Fruit fly (Drosophila melanogaster): Measurements from ENCODE around the gene Polr2A.
A peak's percentile ranks its signal among the peaks of the same experiment; 100 is the strongest.

The Polr2A gene

dm6 chrX:11580200-11580840 lies 10.2 kb upstream of the Polr2A start, which contains the start of gene nod (continued):
- TF ChIP-seq CG18262 (tag; optimal IDR thresholded peaks at IDR 0.05) (peak; percentile 55), tio (GFP tag; optimal IDR thresholded peaks at IDR 0.05) (no peak), CG18476 (GFP tag; optimal IDR thresholded peaks at IDR 0.05) (peak; percentile 43), crol (GFP tag; IDR thresholded peaks at IDR 0.05) (no peak), unc-4 (GFP tag; IDR thresholded peaks at IDR 0.05; ENCODE audit: partially characterized antibody) (peak; percentile 77), CG8281 (tag; optimal IDR thresholded peaks at IDR 0.05) (no peak), CG3995 (GFP tag; optimal IDR thresholded peaks at IDR 0.05) (no peak), ara (GFP tag; IDR thresholded peaks at IDR 0.05) (peak; percentile 50; the same call in 1 of the 2 replicates), Bteb2 (GFP tag; optimal IDR thresholded peaks at IDR 0.05) (peak; percentile 33), CG1832 (GFP tag; optimal IDR thresholded peaks at IDR 0.05) (peak; percentile 57), CG8924 (tag; optimal IDR thresholded peaks at IDR 0.05) (no peak), ftz-f1 (GFP tag; optimal IDR thresholded peaks at IDR 0.05) (peak; percentile 87), lab (GFP tag; optimal IDR thresholded peaks at IDR 0.05) (peak; percentile 75), Tbp (GFP tag; optimal IDR thresholded peaks at IDR 0.05) (no peak), Ssrp (tag; optimal IDR thresholded peaks at IDR 0.05) (peak; percentile 43), trem (tag; optimal IDR thresholded peaks at IDR 0.05) (peak; percentile 90), H15 (GFP tag; IDR thresholded peaks at IDR 0.05) (no peak), CkIIα-i1 (GFP tag; IDR thresholded peaks at IDR 0.05) (no peak), CG6689 (GFP tag; IDR thresholded peaks at IDR 0.05) (peak; percentile 47; the same call in 1 of the 2 replicates), dpn (GFP tag; optimal IDR thresholded peaks at IDR 0.05) (peak; percentile 62 to 75), NK7.1 (GFP tag; optimal IDR thresholded peaks at IDR 0.05) (peak; percentile 12), sr (GFP tag; IDR thresholded peaks at IDR 0.05) (no peak), CG18599 (GFP tag; optimal IDR thresholded peaks at IDR 0.05) (peak; percentile 70), CG6791 (GFP tag; IDR thresholded peaks at IDR 0.05; ENCODE audit: partially characterized antibody) (peak; percentile 55; the same call in 1 of the 3 replicates), ap (GFP tag; IDR thresholded peaks at IDR 0.05) (peak; percentile 48), luna (GFP tag; optimal IDR thresholded peaks at IDR 0.05) (peak; percentile 36), CG34422 (GFP tag; IDR thresholded peaks at IDR 0.05) (no peak), Oaz (GFP tag; IDR thresholded peaks at IDR 0.05) (no peak; the same call in 1 of the 2 replicates), ind (GFP tag; optimal IDR thresholded peaks at IDR 0.05) (peak; percentile 54), Hand (GFP tag; optimal IDR thresholded peaks at IDR 0.05) (no peak), CG10366 (GFP tag; IDR thresholded peaks at IDR 0.05) (peak; percentile 15; the same call in 1 of the 2 replicates), CG3407 (GFP tag; optimal IDR thresholded peaks at IDR 0.05) (peak; percentile 36), repo (GFP tag; optimal IDR thresholded peaks at IDR 0.05) (peak; percentile 36), CG8478 (optimal IDR thresholded peaks at IDR 0.05) (no peak), CG2889 (GFP tag; IDR thresholded peaks at IDR 0.05) (peak; percentile 57; the same call in 2 of the 3 replicates), cas (GFP tag; IDR thresholded peaks at IDR 0.05) (peak; percentile 33; the same call in 1 of the 2 replicates), Myb (GFP tag; optimal IDR thresholded peaks at IDR 0.05) (peak; percentile 97), esg (GFP tag; conservative IDR thresholded peaks at IDR 0.05) (peak; percentile 59), abd-A (tag; optimal IDR thresholded peaks at IDR 0.05) (no peak), z (GFP tag; IDR thresholded peaks at IDR 0.05) (peak; percentile 45; the same call in 1 of the 3 replicates), ro (GFP tag; IDR thresholded peaks at IDR 0.05) (no peak), Aef1 (GFP tag; IDR thresholded peaks at IDR 0.05) (peak; percentile 32; the same call in 1 of the 3 replicates), Rx (GFP tag; IDR thresholded peaks at IDR 0.05) (0 out of 2 replicates have a peak, but pooled peaks have one; percentile 7), Dad (GFP tag; optimal IDR thresholded peaks at IDR 0.05) (peak; percentile 51), CG4282 (GFP tag; optimal IDR thresholded peaks at IDR 0.05) (no peak), sc (optimal IDR thresholded peaks at IDR 0.05) (no peak), sc (GFP tag; optimal IDR thresholded peaks at IDR 0.05) (no peak), gce (GFP tag; IDR thresholded peaks at IDR 0.05) (no peak), Nf-YB (GFP tag; optimal IDR thresholded peaks at IDR 0.05) (peak; percentile 3), ham (GFP tag; IDR thresholded peaks at IDR 0.05) (no peak), salm (tag; optimal IDR thresholded peaks at IDR 0.05) (peak; percentile 31)

Measured in whole organism, embryonic.